Worm (Caenorhabditis elegans) whole organism, mixed stage, embryonic: ENCODE results near the gene F56D1.1.

ENCODE experiments used
- lsy-2 ChIP-seq: fragments of 150-350 bp; optimal IDR thresholded peaks from 2 replicates; lab custom pipeline; 2014; ENCODE audit warnings: missing biosample characterization, missing genetic modification characterization
- nhr-237 ChIP-seq: fragments of 150-350 bp; optimal IDR thresholded peaks from 2 replicates; lab custom pipeline; 2014; ENCODE audit warnings: missing biosample characterization, missing genetic modification characterization
- nhr-28 ChIP-seq: fragments of 150-350 bp; optimal IDR thresholded peaks from 2 replicates; lab custom pipeline; 2014; ENCODE audit warnings: missing biosample characterization, missing genetic modification characterization
- snpc-4 ChIP-seq: fragments of 150-350 bp; optimal IDR thresholded peaks from 2 replicates; lab custom pipeline; 2014; ENCODE audit warnings: missing biosample characterization, missing genetic modification characterization
- tbx-8 ChIP-seq: fragments of 200-800 bp; sonication (Bioruptor generic); optimal IDR thresholded peaks from 2 replicates; lab custom pipeline; 2018; ENCODE audit warnings: mild to moderate bottlenecking, missing genetic modification characterization, moderate library complexity, missing compliant biosample characterization
- unc-39 ChIP-seq: fragments of 150-350 bp; optimal IDR thresholded peaks from 2 replicates; lab custom pipeline; 2014; ENCODE audit warnings: missing biosample characterization, missing genetic modification characterization
- unc-62 ChIP-seq: fragments of 150-350 bp; optimal IDR thresholded peaks from 2 replicates; lab custom pipeline; 2014; ENCODE audit warnings: missing biosample characterization, missing genetic modification reagents, missing genetic modification characterization
- ztf-11 ChIP-seq: fragments of 150-350 bp; optimal IDR thresholded peaks from 2 replicates; lab custom pipeline; 2014; ENCODE audit warnings: missing biosample characterization, missing genetic modification characterization

DNA sequence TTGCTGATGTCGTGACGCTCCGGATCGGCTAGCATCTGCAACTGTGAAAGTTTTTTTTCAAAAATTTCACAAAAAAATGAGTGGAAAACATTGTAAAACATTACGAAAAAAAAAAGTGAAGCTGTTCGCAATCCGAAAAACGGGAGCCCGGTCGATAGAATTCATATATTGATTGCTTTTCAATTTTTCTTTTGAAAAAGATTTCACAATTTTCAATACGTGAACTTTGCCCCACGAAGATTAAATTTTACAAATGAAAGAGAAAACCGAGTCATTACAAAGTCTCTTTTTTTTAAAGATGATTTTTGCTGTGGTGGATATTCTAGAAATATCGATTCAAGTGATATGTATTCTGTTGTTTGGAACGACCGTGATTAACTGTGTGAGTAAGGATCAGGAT lies 16.0 kb downstream of the F56D1.1 start, which contains the start of gene F12A10.6:
- no peak for TF ChIP-seq nhr-237 (tag; lab: Kevin White, UChicago)
- no peak for TF ChIP-seq unc-62 (GFP tag; lab: Kevin White, UChicago)
- TF ChIP-seq tbx-8 = no peak
- no peak for TF ChIP-seq ztf-11 (tag; lab: Kevin White, UChicago)
- TF ChIP-seq nhr-28 = no peak
- no peak for TF ChIP-seq lsy-2 (tag; lab: Kevin White, UChicago)
- TF ChIP-seq unc-39 = no peak
- no peak for TF ChIP-seq snpc-4 (tag; lab: Kevin White, UChicago)
